Worm (Caenorhabditis elegans) whole organism, late embryonic: ENCODE results near the gene srz-13.

Source experiments
- Y22D7AL.16 ChIP-seq: sonication (generic microtip); optimal IDR thresholded peaks from 2 replicates; lab custom pipeline; 2016; ENCODE audit warnings: missing genetic modification characterization, missing compliant biosample characterization
- ceh-24 ChIP-seq: sonication (generic microtip); optimal IDR thresholded peaks from 2 replicates; lab custom pipeline; 2016; ENCODE audit warnings: mild to moderate bottlenecking, missing genetic modification characterization, missing compliant biosample characterization
- ceh-48 ChIP-seq: sonication (generic microtip); optimal IDR thresholded peaks from 2 replicates; lab custom pipeline; 2016; ENCODE audit warnings: missing genetic modification characterization, inconsistent platforms, missing compliant biosample characterization
- gmeb-2 ChIP-seq: sonication (generic microtip); optimal IDR thresholded peaks from 2 replicates; lab custom pipeline; 2016; ENCODE audit warnings: missing genetic modification characterization, inconsistent platforms, missing compliant biosample characterization
- lin-11 ChIP-seq: fragments of 200-800 bp; sonication (Bioruptor generic); optimal IDR thresholded peaks from 2 replicates; lab custom pipeline; 2018; ENCODE audit warnings: mild to moderate bottlenecking, missing genetic modification characterization, missing compliant biosample characterization
- nfya-1 ChIP-seq: sonication (generic microtip); optimal IDR thresholded peaks from 2 replicates; lab custom pipeline; 2017; ENCODE audit warnings: missing genetic modification characterization, mild to moderate bottlenecking, missing compliant biosample characterization, antibody characterized with exemption, moderate library complexity
- nhr-11 ChIP-seq: fragments of 150-350 bp; optimal IDR thresholded peaks from 2 replicates; lab custom pipeline; 2014; ENCODE audit warnings: missing biosample characterization, missing genetic modification characterization
- odd-2 ChIP-seq: sonication (generic microtip); optimal IDR thresholded peaks from 2 replicates; lab custom pipeline; 2017; ENCODE audit warnings: antibody characterized with exemption, mild to moderate bottlenecking, missing genetic modification characterization, missing compliant biosample characterization
- sox-4 ChIP-seq: sonication (generic microtip); optimal IDR thresholded peaks from 2 replicates; lab custom pipeline; 2017; ENCODE audit warnings: mild to moderate bottlenecking, missing genetic modification characterization, inconsistent platforms, missing compliant biosample characterization
- syd-9 ChIP-seq: sonication (generic microtip); optimal IDR thresholded peaks from 2 replicates; lab custom pipeline; 2016; ENCODE audit warnings: mild to moderate bottlenecking, missing genetic modification characterization, moderate library complexity, missing compliant biosample characterization

DNA sequence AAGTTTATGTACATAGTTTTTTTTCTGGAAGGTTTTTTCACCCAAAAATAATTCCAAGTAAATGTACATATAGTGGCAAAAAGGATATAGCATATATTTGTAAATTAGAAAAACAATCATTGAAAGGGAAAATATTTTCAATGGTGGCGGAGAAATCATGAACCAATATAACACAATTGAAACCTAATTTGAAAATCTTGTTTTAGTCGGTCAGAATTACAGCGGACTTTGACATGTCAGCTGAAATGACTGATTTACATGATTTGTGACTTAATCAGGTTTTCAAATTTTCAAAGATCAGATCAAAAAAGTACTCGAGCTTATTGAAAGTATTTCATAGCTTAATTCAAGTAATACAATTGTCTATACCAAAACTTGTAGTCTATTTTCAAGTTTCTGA is 10.5 kb upstream of the srz-13 start, which contains the start of gene K05D4.9:
- no peak for TF ChIP-seq nfya-1 (tag; lab: Kevin White, UChicago)
- no peak for TF ChIP-seq ceh-48
- no peak for TF ChIP-seq syd-9 (tag; lab: Kevin White, UChicago)
- no peak for TF ChIP-seq lin-11 (tag; lab: Kevin White, UChicago)
- no peak for TF ChIP-seq gmeb-2 (tag; lab: Kevin White, UChicago)
- no peak for TF ChIP-seq nhr-11 (tag; lab: Kevin White, UChicago)
- no peak for TF ChIP-seq ceh-24 (tag; lab: Kevin White, UChicago)
- TF ChIP-seq sox-4 (tag; lab: Kevin White, UChicago) = no peak
- TF ChIP-seq Y22D7AL.16 (tag; lab: Kevin White, UChicago) = no peak
- no peak for TF ChIP-seq odd-2 (tag; lab: Kevin White, UChicago)
